Worm (Caenorhabditis elegans) whole organism, L3 larva: ENCODE results near the gene C39E9.7.

Experiments used
- R02D3.7 ChIP-seq: fragments of 150-350 bp; optimal IDR thresholded peaks from 2 replicates; lab custom pipeline; 2014; ENCODE audit warnings: missing biosample characterization, missing genetic modification characterization
- ZK546.5 ChIP-seq: sonication (generic microtip); optimal IDR thresholded peaks from 2 replicates; lab custom pipeline; 2017; ENCODE audit warnings: missing biosample characterization, missing genetic modification characterization
- aly-2 ChIP-seq: fragments of 150-350 bp; optimal IDR thresholded peaks from 2 replicates; lab custom pipeline; 2014; ENCODE audit warnings: missing biosample characterization, missing genetic modification characterization
- ama-1 ChIP-seq: fragments of 150-350 bp; optimal IDR thresholded peaks from 2 replicates; lab custom pipeline; 2018
- ceh-16 ChIP-seq: sonication (generic microtip); optimal IDR thresholded peaks from 2 replicates; lab custom pipeline; 2017; ENCODE audit warnings: missing biosample characterization, missing genetic modification characterization
- ceh-28 ChIP-seq: fragments of 150-350 bp; optimal IDR thresholded peaks from 2 replicates; lab custom pipeline; 2014; ENCODE audit warnings: missing biosample characterization, missing genetic modification reagents, missing genetic modification characterization
- ceh-82 ChIP-seq: fragments of 150-350 bp; optimal IDR thresholded peaks from 2 replicates; lab custom pipeline; 2014; ENCODE audit warnings: missing biosample characterization, missing genetic modification characterization
- ceh-9 ChIP-seq: sonication (generic microtip); optimal IDR thresholded peaks from 2 replicates; lab custom pipeline; 2018; ENCODE audit warnings: missing biosample characterization, missing genetic modification characterization
- daf-12 ChIP-seq: fragments of 150-350 bp; optimal IDR thresholded peaks from 2 replicates; lab custom pipeline; 2014; ENCODE audit warnings: missing biosample characterization, missing genetic modification reagents, missing genetic modification characterization
- egl-27 ChIP-seq: sonication (generic microtip); optimal IDR thresholded peaks from 4 replicates; lab custom pipeline; 2017; ENCODE audit warnings: missing biosample characterization, missing genetic modification reagents, missing genetic modification characterization
- egl-5 ChIP-seq: fragments of 150-350 bp; optimal IDR thresholded peaks from 2 replicates; lab custom pipeline; 2017; ENCODE audit warnings: missing biosample characterization, missing genetic modification reagents, missing genetic modification characterization, inconsistent platforms
- elt-1 ChIP-seq: fragments of 150-350 bp; optimal IDR thresholded peaks from 2 replicates; lab custom pipeline; 2014; ENCODE audit warnings: missing biosample characterization, missing genetic modification characterization
- elt-2 ChIP-seq: sonication (generic microtip); optimal IDR thresholded peaks from 2 replicates; lab custom pipeline; 2016; ENCODE audit warnings: missing genetic modification reagents, mild to moderate bottlenecking, missing genetic modification characterization, missing compliant biosample characterization
- elt-3 ChIP-seq, 3 experiments: fragments of 150-350 bp in 1 of 3; sonication (generic microtip) in 2 of 3; optimal IDR thresholded peaks; 2 replicates in 2 of 3; 4 replicates in 1 of 3; lab custom pipeline; 2014 to 2017; ENCODE audit warnings: missing biosample characterization in 3 of 3, missing genetic modification characterization in 3 of 3
- eor-1 ChIP-seq, 2 experiments: fragments of 150-350 bp; optimal IDR thresholded peaks; 2 replicates each; lab custom pipeline; 2014 to 2018; ENCODE audit warnings: missing biosample characterization in 2 of 2, missing genetic modification characterization in 2 of 2
- fkh-10 ChIP-seq: sonication (generic microtip); optimal IDR thresholded peaks from 2 replicates; lab custom pipeline; 2017; ENCODE audit warnings: missing biosample characterization, missing genetic modification reagents, missing genetic modification characterization
- fkh-2 ChIP-seq: fragments of 150-350 bp; optimal IDR thresholded peaks from 2 replicates; lab custom pipeline; 2014; ENCODE audit warnings: missing biosample characterization, missing genetic modification reagents, missing genetic modification characterization
- fos-1 ChIP-seq: fragments of 150-350 bp; optimal IDR thresholded peaks from 2 replicates; lab custom pipeline; 2014; ENCODE audit warnings: missing biosample characterization, missing genetic modification characterization
- hmg-11 ChIP-seq: sonication (generic microtip); optimal IDR thresholded peaks from 2 replicates; lab custom pipeline; 2016; ENCODE audit warnings: missing genetic modification characterization, missing compliant biosample characterization
- jun-1 ChIP-seq: fragments of 150-350 bp; optimal IDR thresholded peaks from 2 replicates; lab custom pipeline; 2014; ENCODE audit warnings: missing biosample characterization, missing genetic modification reagents, missing genetic modification characterization
- lin-15B ChIP-seq: fragments of 150-350 bp; optimal IDR thresholded peaks from 2 replicates; lab custom pipeline; 2014; ENCODE audit warnings: missing biosample characterization, missing genetic modification characterization
- lin-39 ChIP-seq: fragments of 150-350 bp; optimal IDR thresholded peaks from 2 replicates; lab custom pipeline; 2018; ENCODE audit warnings: missing biosample characterization, missing genetic modification reagents, missing genetic modification characterization
- lsy-12 ChIP-seq: sonication (generic microtip); optimal IDR thresholded peaks from 2 replicates; lab custom pipeline; 2016; ENCODE audit warnings: mild to moderate bottlenecking, missing genetic modification characterization, missing compliant biosample characterization
- mdl-1 ChIP-seq: fragments of 150-350 bp; optimal IDR thresholded peaks from 2 replicates; lab custom pipeline; 2014; ENCODE audit warnings: missing biosample characterization, missing genetic modification characterization
- mml-1 ChIP-seq: fragments of 150-350 bp; sonication (generic microtip); optimal IDR thresholded peaks from 3 replicates; lab custom pipeline; 2014; ENCODE audit warnings: missing biosample characterization, missing genetic modification characterization
- nfya-1 ChIP-seq: sonication (generic microtip); optimal IDR thresholded peaks from 2 replicates; lab custom pipeline; 2017; ENCODE audit warnings: missing genetic modification characterization, mild to moderate bottlenecking, missing compliant biosample characterization, antibody characterized with exemption, moderate library complexity; ENCODE audit not compliant: insufficient read depth
- nhr-11 ChIP-seq: fragments of 150-350 bp; optimal IDR thresholded peaks from 2 replicates; lab custom pipeline; 2014; ENCODE audit warnings: missing biosample characterization, missing genetic modification characterization
- nhr-12 ChIP-seq: fragments of 150-350 bp; optimal IDR thresholded peaks from 2 replicates; lab custom pipeline; 2014; ENCODE audit warnings: missing biosample characterization, missing genetic modification characterization
- nhr-23 ChIP-seq: fragments of 150-350 bp; optimal IDR thresholded peaks from 2 replicates; lab custom pipeline; 2014; ENCODE audit warnings: missing biosample characterization, missing genetic modification reagents, missing genetic modification characterization
- nhr-237 ChIP-seq: fragments of 150-350 bp; optimal IDR thresholded peaks from 2 replicates; lab custom pipeline; 2014; ENCODE audit warnings: missing biosample characterization, missing genetic modification characterization
- nhr-25 ChIP-seq: sonication (generic microtip); optimal IDR thresholded peaks from 2 replicates; lab custom pipeline; 2017; ENCODE audit warnings: missing biosample characterization, missing genetic modification characterization
- nhr-28 ChIP-seq: fragments of 150-350 bp; optimal IDR thresholded peaks from 2 replicates; lab custom pipeline; 2014; ENCODE audit warnings: missing biosample characterization, missing genetic modification characterization
- nhr-43 ChIP-seq: sonication (generic microtip); optimal IDR thresholded peaks from 2 replicates; lab custom pipeline; 2016; ENCODE audit warnings: mild to moderate bottlenecking, missing genetic modification characterization, missing compliant biosample characterization; ENCODE audit not compliant: poor library complexity, severe bottlenecking
- nhr-67 ChIP-seq: fragments of 150-350 bp; optimal IDR thresholded peaks from 2 replicates; lab custom pipeline; 2014; ENCODE audit warnings: missing biosample characterization, missing genetic modification characterization
- nhr-76 ChIP-seq: fragments of 150-350 bp; sonication (generic microtip); optimal IDR thresholded peaks from 5 replicates; lab custom pipeline; 2014; ENCODE audit warnings: missing biosample characterization, missing genetic modification characterization
- nhr-77 ChIP-seq: fragments of 150-350 bp; optimal IDR thresholded peaks from 2 replicates; lab custom pipeline; 2014; ENCODE audit warnings: missing biosample characterization, missing genetic modification characterization
- pha-4 ChIP-seq: fragments of 150-350 bp; optimal IDR thresholded peaks from 2 replicates; lab custom pipeline; 2014; ENCODE audit warnings: missing biosample characterization, missing genetic modification reagents, missing genetic modification characterization
- pqm-1 ChIP-seq: fragments of 150-350 bp; optimal IDR thresholded peaks from 2 replicates; lab custom pipeline; 2017; ENCODE audit warnings: missing biosample characterization, missing genetic modification characterization, inconsistent platforms
- sea-2 ChIP-seq: fragments of 150-350 bp; sonication (generic microtip); optimal IDR thresholded peaks from 4 replicates; lab custom pipeline; 2014; ENCODE audit warnings: missing biosample characterization, missing genetic modification reagents, missing genetic modification characterization
- skn-1 ChIP-seq: fragments of 150-350 bp; optimal IDR thresholded peaks from 2 replicates; lab custom pipeline; 2014; ENCODE audit warnings: missing biosample characterization, missing genetic modification characterization
- snpc-4 ChIP-seq: fragments of 150-350 bp; optimal IDR thresholded peaks from 2 replicates; lab custom pipeline; 2014; ENCODE audit warnings: missing biosample characterization, missing genetic modification characterization
- tbx-2 ChIP-seq: sonication (generic microtip); optimal IDR thresholded peaks from 2 replicates; lab custom pipeline; 2016; ENCODE audit warnings: mild to moderate bottlenecking, missing genetic modification characterization, missing compliant biosample characterization
- unc-39 ChIP-seq: sonication (generic microtip); optimal IDR thresholded peaks from 4 replicates; lab custom pipeline; 2017; ENCODE audit warnings: missing biosample characterization, missing genetic modification characterization
- unc-62 ChIP-seq: fragments of 150-350 bp; sonication (generic microtip); optimal IDR thresholded peaks from 4 replicates; lab custom pipeline; 2014; ENCODE audit warnings: missing biosample characterization, missing genetic modification reagents, missing genetic modification characterization
- zag-1 ChIP-seq: fragments of 150-350 bp; optimal IDR thresholded peaks from 2 replicates; lab custom pipeline; 2014; ENCODE audit warnings: missing biosample characterization, missing genetic modification characterization
- ztf-11 ChIP-seq: fragments of 150-350 bp; optimal IDR thresholded peaks from 2 replicates; lab custom pipeline; 2014; ENCODE audit warnings: missing biosample characterization, missing genetic modification characterization
- ztf-4 ChIP-seq: fragments of 150-350 bp; optimal IDR thresholded peaks from 2 replicates; lab custom pipeline; 2014; ENCODE audit warnings: missing biosample characterization, missing genetic modification characterization

Gene C39E9.7

DNA sequence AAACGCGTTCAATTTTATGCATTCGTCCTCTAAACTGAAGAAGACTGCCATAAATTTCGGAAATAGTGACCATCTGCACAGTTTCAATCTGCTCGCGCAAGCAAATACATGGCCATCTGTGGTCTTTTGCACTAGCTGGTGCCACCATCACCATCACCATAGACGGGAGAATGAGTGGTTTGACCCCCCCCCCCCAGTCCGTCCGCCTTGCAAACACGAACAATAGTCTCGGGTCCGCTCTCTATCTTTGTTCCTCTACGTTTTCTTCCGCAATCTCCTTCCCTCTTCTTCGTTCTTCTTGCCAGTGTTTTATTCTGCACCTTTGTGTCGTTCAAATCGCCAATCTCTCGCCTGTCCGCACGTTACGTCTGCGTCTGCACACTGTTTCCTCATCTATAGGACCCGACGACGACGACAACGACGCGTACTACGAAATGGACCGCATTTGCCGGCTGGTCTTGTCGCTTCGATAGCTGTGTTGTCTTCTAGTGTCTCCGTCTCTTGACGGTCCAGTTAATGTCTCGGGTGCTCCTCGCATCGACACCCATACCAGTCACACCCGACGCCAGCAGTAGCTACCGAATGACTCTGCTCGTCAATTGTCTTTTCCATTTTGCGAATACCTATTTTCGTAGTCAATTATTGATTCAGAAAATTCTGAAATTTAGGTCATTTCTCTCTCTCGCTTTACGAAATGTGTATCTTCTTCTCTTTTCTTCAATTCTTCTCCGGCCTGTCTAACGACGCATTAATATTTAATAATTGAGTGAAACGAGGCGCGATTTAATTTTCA lies 46.6 kb downstream of the C39E9.7 start:
- peak; percentile 4 for TF ChIP-seq nhr-23 (tag; lab: Kevin White, UChicago)
- TF ChIP-seq fkh-10 (GFP tag; lab: Kevin White, UChicago): no peak
- no peak for TF ChIP-seq ama-1 (lab: Kevin White, UChicago)
- TF ChIP-seq unc-39: no peak
- TF ChIP-seq mdl-1 (tag; lab: Kevin White, UChicago): no peak
- no peak for TF ChIP-seq ZK546.5 (tag; lab: Kevin White, UChicago)
- TF ChIP-seq egl-27 (tag; lab: Kevin White, UChicago): no peak
- TF ChIP-seq elt-3 (tag; optimal IDR thresholded peaks at IDR 0.05; lab: Kevin White, UChicago): peak in 1 of 3 experiments; percentile 51
- no peak for TF ChIP-seq zag-1 (tag; lab: Kevin White, UChicago)
- no peak for TF ChIP-seq aly-2
- TF ChIP-seq nhr-67 (tag; lab: Kevin White, UChicago): no peak
- no peak for TF ChIP-seq ceh-9 (tag; lab: Kevin White, UChicago)
- no peak for TF ChIP-seq nhr-237 (tag; lab: Kevin White, UChicago)
- no peak for TF ChIP-seq pqm-1 (tag; lab: Kevin White, UChicago)
- no peak for TF ChIP-seq jun-1 (tag; lab: Kevin White, UChicago)
- no peak for TF ChIP-seq nhr-12
- no peak for TF ChIP-seq sea-2
- TF ChIP-seq eor-1 (tag; optimal IDR thresholded peaks at IDR 0.05; lab: Kevin White, UChicago): no peak
- TF ChIP-seq snpc-4: no peak
- TF ChIP-seq nhr-28 (tag; lab: Kevin White, UChicago): no peak
- no peak for TF ChIP-seq nhr-77 (tag; lab: Kevin White, UChicago)
- TF ChIP-seq nfya-1 (tag; lab: Kevin White, UChicago): peak; percentile 32
- TF ChIP-seq tbx-2 (tag; lab: Kevin White, UChicago): no peak
- TF ChIP-seq elt-1 (tag; lab: Kevin White, UChicago): no peak
- TF ChIP-seq lsy-12: peak; percentile 5
- no peak for TF ChIP-seq mml-1
- TF ChIP-seq pha-4 (tag; lab: Kevin White, UChicago): no peak
- TF ChIP-seq ceh-28 (tag; lab: Kevin White, UChicago): no peak
- TF ChIP-seq ceh-82 (tag; lab: Kevin White, UChicago): no peak
- TF ChIP-seq ceh-16 (tag; lab: Kevin White, UChicago): no peak
- no peak for TF ChIP-seq ztf-4 (tag; lab: Kevin White, UChicago)
- TF ChIP-seq lin-39 (tag; lab: Kevin White, UChicago): peak; percentile 34
- peak; percentile 30 for TF ChIP-seq nhr-25
- TF ChIP-seq egl-5 (tag; lab: Kevin White, UChicago): no peak
- TF ChIP-seq skn-1: no peak
- TF ChIP-seq R02D3.7 (tag; lab: Kevin White, UChicago): no peak
- TF ChIP-seq ztf-11 (tag; lab: Kevin White, UChicago): no peak
- no peak for TF ChIP-seq unc-62
- TF ChIP-seq elt-2: no peak
- no peak for TF ChIP-seq fkh-2 (tag; lab: Kevin White, UChicago)
- no peak for TF ChIP-seq nhr-11 (tag; lab: Kevin White, UChicago)
- TF ChIP-seq nhr-43 (tag; lab: Kevin White, UChicago): no peak
- TF ChIP-seq fos-1 (tag; lab: Kevin White, UChicago): no peak
- TF ChIP-seq daf-12 (tag; lab: Kevin White, UChicago): no peak
- TF ChIP-seq lin-15B: peak; percentile 10
- no peak for TF ChIP-seq nhr-76 (tag; lab: Kevin White, UChicago)
- peak; percentile 47 for TF ChIP-seq hmg-11 (tag; lab: Kevin White, UChicago)
